Worm (Caenorhabditis elegans): ENCODE results near the gene cup-5.

Gene cup-5

ce11 chrIII:7571726-7572125 lies 12.3 kb upstream of the cup-5 start:
- TF ChIP-seq nhr-77 (tag; optimal IDR thresholded peaks at IDR 0.05) (peak; percentile 7), nhr-25 (tag; optimal IDR thresholded peaks at IDR 0.05) (no peak), ztf-11 (tag; optimal IDR thresholded peaks at IDR 0.05) (no peak)

ce11 chrIII:7572781-7573400 lies 11.1 kb upstream of the cup-5 start, which contains the start of the genes rpl-9 and lpd-7:
Gene rpl-9 (minus strand): TSS chrIII:7572831.
Gene lpd-7 (plus strand): TSS chrIII:7573350.
- TF ChIP-seq nfya-1 (tag; optimal IDR thresholded peaks at IDR 0.05; ENCODE audit: insufficient read depth) (peak; percentile 93), nhr-23 (tag; optimal IDR thresholded peaks at IDR 0.05) (peak; percentile 91), fkh-2 (tag; optimal IDR thresholded peaks at IDR 0.05) (no peak), nhr-25 (tag; optimal IDR thresholded peaks at IDR 0.05) (peak; percentile 96), lin-15B (tag; optimal IDR thresholded peaks at IDR 0.05) (peak; percentile 84), egl-5 (tag; optimal IDR thresholded peaks at IDR 0.05) (peak; percentile 7), skn-1 (tag; optimal IDR thresholded peaks at IDR 0.05) (peak; percentile 50), nhr-43 (tag; optimal IDR thresholded peaks at IDR 0.05; ENCODE audit: poor library complexity, severe bottlenecking) (peak; percentile 71), hmg-11 (tag; optimal IDR thresholded peaks at IDR 0.05) (peak; percentile 78), lin-39 (tag; optimal IDR thresholded peaks at IDR 0.05) (peak; percentile 94), ztf-11 (tag; optimal IDR thresholded peaks at IDR 0.05) (no peak), ama-1 (optimal IDR thresholded peaks at IDR 0.05) (peak; percentile 57), eor-1 (tag; optimal IDR thresholded peaks at IDR 0.05) (no peak), snpc-4 (tag; optimal IDR thresholded peaks at IDR 0.05) (peak; percentile 55), ceh-9 (tag; optimal IDR thresholded peaks at IDR 0.05) (no peak), nhr-67 (tag; optimal IDR thresholded peaks at IDR 0.05) (no peak), lsy-12 (tag; optimal IDR thresholded peaks at IDR 0.05) (peak; percentile 62), pqm-1 (tag; optimal IDR thresholded peaks at IDR 0.05) (peak; percentile 61), ceh-28 (tag; optimal IDR thresholded peaks at IDR 0.05) (peak; percentile 32), unc-39 (tag; optimal IDR thresholded peaks at IDR 0.05) (no peak), elt-2 (tag; optimal IDR thresholded peaks at IDR 0.05) (peak; percentile 53), nhr-28 (tag; optimal IDR thresholded peaks at IDR 0.05) (no peak), aly-2 (tag; optimal IDR thresholded peaks at IDR 0.05) (no peak), R02D3.7 (tag; optimal IDR thresholded peaks at IDR 0.05) (peak; percentile 65), zag-1 (tag; optimal IDR thresholded peaks at IDR 0.05) (no peak), elt-1 (tag; optimal IDR thresholded peaks at IDR 0.05) (peak; percentile 38), pha-4 (tag; optimal IDR thresholded peaks at IDR 0.05) (peak; percentile 91), ZK546.5 (tag; optimal IDR thresholded peaks at IDR 0.05) (no peak), nhr-11 (tag; optimal IDR thresholded peaks at IDR 0.05) (peak; percentile 40), fkh-10 (GFP tag; optimal IDR thresholded peaks at IDR 0.05) (peak; percentile 11)

- no peak for TF ChIP-seq aly-2 (tag; optimal IDR thresholded peaks at IDR 0.05)
- TF ChIP-seq nhr-76 (tag; optimal IDR thresholded peaks at IDR 0.05), result no peak
- TF ChIP-seq nhr-28 (tag; optimal IDR thresholded peaks at IDR 0.05), result no peak
- no peak for TF ChIP-seq unc-39 (tag; optimal IDR thresholded peaks at IDR 0.05)
- TF ChIP-seq nfya-1 (tag; optimal IDR thresholded peaks at IDR 0.05; ENCODE audit: insufficient read depth), result peak; percentile 8
Measured at ce11 chrIII:7579324-7579723, 4.7 kb upstream of the cup-5 start, which contains the start of gene mfsd-6. Gene mfsd-6 (minus strand): TSS chrIII:7579411.

ce11 chrIII:7580586-7580985 lies 3.4 kb upstream of the cup-5 start:
- TF ChIP-seq lin-39 (tag; optimal IDR thresholded peaks at IDR 0.05), result peak; percentile 63
- no peak for TF ChIP-seq daf-12 (tag; optimal IDR thresholded peaks at IDR 0.05)
- peak; percentile 85 for TF ChIP-seq fkh-10 (GFP tag; optimal IDR thresholded peaks at IDR 0.05)
- TF ChIP-seq nfya-1 (tag; optimal IDR thresholded peaks at IDR 0.05; ENCODE audit: insufficient read depth), result peak; percentile 69
- TF ChIP-seq snpc-4 (tag; optimal IDR thresholded peaks at IDR 0.05), result peak; percentile 17
- TF ChIP-seq nhr-77 (tag; optimal IDR thresholded peaks at IDR 0.05), result no peak
- peak; percentile 63 for TF ChIP-seq hmg-11 (tag; optimal IDR thresholded peaks at IDR 0.05)

- no peak for TF ChIP-seq hmg-11 (tag; optimal IDR thresholded peaks at IDR 0.05)
- no peak for TF ChIP-seq egl-27 (tag; optimal IDR thresholded peaks at IDR 0.05)
- no peak for TF ChIP-seq unc-62 (GFP tag; optimal IDR thresholded peaks at IDR 0.05)
- TF ChIP-seq nhr-11 (tag; optimal IDR thresholded peaks at IDR 0.05), result no peak
- no peak for TF ChIP-seq lsy-12 (tag; optimal IDR thresholded peaks at IDR 0.05)
- no peak for TF ChIP-seq ztf-4 (tag; optimal IDR thresholded peaks at IDR 0.05)
- TF ChIP-seq mml-1 (tag; optimal IDR thresholded peaks at IDR 0.05), result no peak
- TF ChIP-seq nhr-28 (tag; optimal IDR thresholded peaks at IDR 0.05), result no peak
Measured at ce11 chrIII:7582885-7583284, 1.1 kb upstream of the cup-5 start, which contains the start of gene R13A5.10. Gene R13A5.10 (minus strand): TSS chrIII:7582985.
